Worm (Caenorhabditis elegans) whole organism, L4/young adult: ENCODE data around the gene T24H7.9.
A peak's percentile ranks its signal among the peaks of the same experiment; 100 is the strongest.

Experiments used
- W03F9.2 ChIP-seq: fragments of 150-350 bp; optimal IDR thresholded peaks from 2 replicates; lab custom pipeline; 2014; ENCODE audit warnings: missing biosample characterization, missing genetic modification characterization
- dao-5 ChIP-seq: sonication (generic microtip); optimal IDR thresholded peaks from 2 replicates; lab custom pipeline; 2016; ENCODE audit warnings: missing genotype, missing genetic modification characterization, moderate library complexity, missing compliant biosample characterization
- him-1 ChIP-seq: sonication (generic microtip); optimal IDR thresholded peaks from 2 replicates; lab custom pipeline; 2016; ENCODE audit warnings: missing genotype, missing genetic modification reagents, missing genetic modification characterization, missing compliant biosample characterization

Gene T24H7.9

DNA sequence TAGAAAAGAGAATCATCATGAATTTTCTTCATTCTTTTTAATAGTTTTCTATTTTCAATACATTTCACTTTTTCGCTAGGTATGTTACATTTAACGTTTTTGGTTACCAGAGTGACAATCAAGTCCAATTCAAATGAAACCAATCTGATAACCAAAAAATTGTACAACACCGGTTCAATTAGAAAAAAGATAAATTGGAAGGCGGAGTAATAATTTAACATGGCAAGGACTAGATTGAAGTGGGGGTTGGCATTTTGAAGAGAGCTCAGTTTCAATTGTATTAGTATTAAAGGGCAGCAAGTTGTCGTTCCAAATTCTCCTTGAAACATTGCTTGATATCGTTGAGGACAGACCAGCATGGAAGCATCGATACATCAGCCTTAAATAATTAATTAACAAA lies 17.4 kb upstream of the T24H7.9 start:
- TF ChIP-seq W03F9.2 (tag; lab: Kevin White, UChicago), result no peak
- TF ChIP-seq him-1 (tag; lab: Kevin White, UChicago), result no peak
- TF ChIP-seq dao-5 (tag; lab: Kevin White, UChicago), result no peak

ce11 chrII:6250782-6251461 lies 15.6 kb upstream of the T24H7.9 start, which contains the start of gene phb-2:
Gene phb-2, plus strand, starts transcription at chrII:6251411.
- TF ChIP-seq W03F9.2 (tag; lab: Kevin White, UChicago), result peak; percentile 75
- TF ChIP-seq dao-5 (tag; lab: Kevin White, UChicago), result no peak
- no peak for TF ChIP-seq him-1 (tag; lab: Kevin White, UChicago)

- peak; percentile 23 for TF ChIP-seq dao-5 (tag; lab: Kevin White, UChicago)
- no peak for TF ChIP-seq him-1 (tag; lab: Kevin White, UChicago)
Observed at ce11 chrII:6248503-6248902, 13.2 kb upstream of the T24H7.9 start.

ce11 chrII:6248029-6248428 lies 12.7 kb upstream of the T24H7.9 start:
- no peak for TF ChIP-seq him-1 (tag; lab: Kevin White, UChicago)
- TF ChIP-seq dao-5 (tag; lab: Kevin White, UChicago), result no peak
- TF ChIP-seq W03F9.2 (tag; lab: Kevin White, UChicago), result no peak

- TF ChIP-seq W03F9.2 (tag; lab: Kevin White, UChicago) (no peak), him-1 (tag; lab: Kevin White, UChicago) (no peak), dao-5 (tag; lab: Kevin White, UChicago) (no peak)
Observed at ce11 chrII:6247011-6247410, 11.7 kb upstream of the T24H7.9 start, which contains the start of gene T24H7.2. Gene T24H7.2, plus strand, starts transcription at chrII:6247311.

- TF ChIP-seq W03F9.2 (tag; lab: Kevin White, UChicago), result no peak
- TF ChIP-seq him-1 (tag; lab: Kevin White, UChicago), result no peak
- TF ChIP-seq dao-5 (tag; lab: Kevin White, UChicago), result no peak
Observed at ce11 chrII:6246054-6246453, 10.7 kb upstream of the T24H7.9 start, which contains the start of gene lelo-1. Gene lelo-1, plus strand, starts transcription at chrII:6246354.

ce11 chrII:6245199-6245702 lies 9.9 kb upstream of the T24H7.9 start, which contains the start of gene blos-4:
Gene blos-4, plus strand, starts transcription at chrII:6245249.
- TF ChIP-seq dao-5 (tag; lab: Kevin White, UChicago) (no peak), W03F9.2 (tag; lab: Kevin White, UChicago) (no peak), him-1 (tag; lab: Kevin White, UChicago) (no peak)

ce11 chrII:6244171-6244570 lies 8.9 kb upstream of the T24H7.9 start, which contains the start of gene tat-4:
Gene tat-4, minus strand, starts transcription at chrII:6244287.
- TF ChIP-seq him-1 (tag; lab: Kevin White, UChicago) (no peak), dao-5 (tag; lab: Kevin White, UChicago) (no peak)

DNA sequence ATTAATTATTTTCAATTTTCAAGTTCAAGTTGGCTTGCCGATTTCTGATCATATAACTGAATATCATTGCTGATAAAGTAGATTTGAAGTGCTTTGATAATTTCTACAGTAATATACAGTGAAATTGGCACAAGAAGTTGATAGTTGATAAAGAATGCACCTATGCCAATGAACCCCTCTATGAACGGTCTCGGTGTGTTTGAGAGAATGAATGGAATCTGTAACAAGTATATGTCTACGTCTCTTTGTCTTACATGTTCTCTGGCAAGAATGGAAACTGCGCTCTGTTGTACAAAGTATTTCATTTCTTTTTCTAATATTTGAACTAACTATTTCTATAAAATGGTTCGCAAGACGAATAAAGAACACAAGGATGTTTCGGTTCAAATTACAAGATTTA lies 6.5 kb upstream of the T24H7.9 start, which contains the start of gene T24H7.8:
Gene T24H7.8, plus strand, starts transcription at position 301 of the 400 bp plus-strand sequence.
- TF ChIP-seq W03F9.2 (tag; lab: Kevin White, UChicago) (no peak), him-1 (tag; lab: Kevin White, UChicago) (no peak), dao-5 (tag; lab: Kevin White, UChicago) (no peak)

ce11 chrII:6236093-6236945 lies 1.0 kb upstream of the T24H7.9 start:
- TF ChIP-seq him-1 (tag; lab: Kevin White, UChicago) (no peak), dao-5 (tag; lab: Kevin White, UChicago) (no peak), W03F9.2 (tag; lab: Kevin White, UChicago) (no peak)

ce11 chrII:6230116-6230515 lies 5.2 kb downstream of the T24H7.9 start:
- TF ChIP-seq dao-5 (tag; lab: Kevin White, UChicago) (no peak), W03F9.2 (tag; lab: Kevin White, UChicago) (no peak), him-1 (tag; lab: Kevin White, UChicago) (no peak)

DNA sequence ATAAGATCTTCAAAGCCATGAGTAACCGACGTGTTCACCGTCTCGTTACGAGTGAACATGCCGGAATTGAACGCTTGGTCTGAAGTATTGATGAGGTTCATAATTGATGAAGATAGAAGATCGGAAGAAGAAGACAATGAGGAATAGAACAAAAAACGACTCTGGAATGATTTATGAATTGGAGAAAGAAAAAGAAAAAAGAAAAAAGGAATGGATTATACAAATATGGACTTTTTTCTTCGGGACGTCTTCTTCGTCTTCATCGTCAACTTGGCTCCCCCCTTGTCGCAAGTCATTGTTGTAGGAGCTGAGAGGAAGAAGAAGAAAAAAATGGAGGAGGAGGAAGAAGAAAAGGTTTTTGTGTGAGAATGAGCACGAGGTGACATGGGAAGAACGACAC lies 8.3 kb downstream of the T24H7.9 start, which contains the start of gene srsy-2:
Gene srsy-2, minus strand, starts transcription at position 101 of the 400 bp plus-strand sequence.
- TF ChIP-seq dao-5 (tag; lab: Kevin White, UChicago), result no peak
- no peak for TF ChIP-seq W03F9.2 (tag; lab: Kevin White, UChicago)
- TF ChIP-seq him-1 (tag; lab: Kevin White, UChicago), result no peak

DNA sequence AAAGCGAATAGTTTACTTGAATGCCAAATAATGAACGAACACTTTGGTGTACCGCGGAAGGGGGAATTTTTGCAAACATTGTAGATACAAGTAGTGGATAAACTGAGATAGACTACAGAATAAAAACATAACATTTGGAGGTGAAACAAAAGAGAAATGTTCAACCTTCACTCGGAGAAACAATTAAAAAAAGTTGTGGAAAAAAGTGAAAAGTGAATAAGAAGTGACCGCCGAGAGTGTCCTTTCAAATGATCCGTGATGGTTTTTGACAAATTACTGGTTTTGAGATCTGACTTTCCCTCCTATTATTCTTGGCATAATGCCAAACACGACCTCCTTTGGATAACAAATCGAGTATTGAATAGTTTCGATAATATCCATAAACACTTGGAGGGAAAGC lies 11.6 kb downstream of the T24H7.9 start:
- TF ChIP-seq him-1 (tag; lab: Kevin White, UChicago) (no peak), W03F9.2 (tag; lab: Kevin White, UChicago) (no peak), dao-5 (tag; lab: Kevin White, UChicago) (no peak)
